Worm (Caenorhabditis elegans): Measurements from ENCODE around the gene gei-6.

ce11 chrV:7248227-7248953, 17.7 kb upstream of the gei-6 start:
- TF ChIP-seq ama-1 (optimal IDR thresholded peaks at IDR 0.05) = no peak
- TF ChIP-seq tra-4 (tag; optimal IDR thresholded peaks at IDR 0.05) = no peak
- no peak for TF ChIP-seq tbx-37 (GFP tag; conservative IDR thresholded peaks at IDR 0.05)
- no peak for TF ChIP-seq ceh-36 (tag; optimal IDR thresholded peaks at IDR 0.05)
- no peak for TF ChIP-seq B0310.2 (tag; optimal IDR thresholded peaks at IDR 0.05)
- TF ChIP-seq sea-1 (GFP tag; conservative IDR thresholded peaks at IDR 0.05) = no peak
- no peak for TF ChIP-seq scrt-1 (GFP tag; IDR thresholded peaks at IDR 0.05)
- no peak for TF ChIP-seq flt-1 (GFP tag; IDR thresholded peaks at IDR 0.05)
- TF ChIP-seq hmbx-1 (tag; optimal IDR thresholded peaks at IDR 0.05) = no peak
- no peak for TF ChIP-seq pes-1 (GFP tag; IDR thresholded peaks at IDR 0.05)
- no peak for TF ChIP-seq aly-1 (tag; optimal IDR thresholded peaks at IDR 0.05)
- TF ChIP-seq hmg-4 (GFP tag; optimal IDR thresholded peaks at IDR 0.05) = no peak
- no peak for TF ChIP-seq ets-7 (tag; optimal IDR thresholded peaks at IDR 0.05)
- TF ChIP-seq hnd-1 (tag; optimal IDR thresholded peaks at IDR 0.05) = no peak

Data from whole organism, early embryonic.